Worm (Caenorhabditis elegans): ENCODE data around the gene adss-1.

Gene adss-1

DNA sequence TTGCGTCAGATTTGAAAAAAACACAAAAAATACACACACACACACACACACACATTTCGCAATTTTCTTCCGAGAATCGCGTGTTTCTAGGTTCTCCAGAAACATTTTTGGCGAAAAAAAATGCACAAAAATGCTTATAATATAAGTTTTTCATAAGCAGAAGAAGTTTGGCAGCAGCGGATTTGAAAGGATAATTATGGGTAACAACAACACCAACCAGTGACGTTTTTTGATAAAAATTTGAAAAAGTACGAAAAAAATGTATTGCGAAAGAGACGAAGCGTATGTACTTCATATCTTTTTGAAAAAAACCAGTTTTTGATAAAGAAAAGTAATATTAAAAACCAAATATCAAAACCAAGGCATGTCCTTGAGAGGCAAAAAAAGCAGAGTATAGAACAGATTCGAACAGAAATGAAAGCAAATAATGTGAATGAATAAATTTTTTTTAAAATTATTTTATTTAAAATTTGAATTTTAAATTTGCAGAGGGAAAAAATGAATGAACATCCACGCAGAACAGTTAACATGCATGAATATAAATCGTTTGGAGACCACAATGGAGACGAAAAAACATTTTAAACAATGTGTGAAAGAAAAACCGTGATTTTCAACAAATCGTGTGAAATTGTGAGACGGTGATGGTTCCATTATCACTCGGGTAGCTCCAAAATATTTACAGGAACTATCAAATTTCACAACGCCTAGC, 614 bp upstream of the adss-1 start (continued):
- TF ChIP-seq ceh-44 (GFP tag; IDR thresholded peaks at IDR 0.05) (no peak), php-3 (GFP tag; IDR thresholded peaks at IDR 0.05) (no peak), zag-1 (tag; optimal IDR thresholded peaks at IDR 0.05) (no peak), jun-1 (tag; optimal IDR thresholded peaks at IDR 0.05) (no peak), duxl-1 (tag; optimal IDR thresholded peaks at IDR 0.05; ENCODE audit: poor library complexity) (peak; percentile 48), lin-39 (tag; optimal IDR thresholded peaks at IDR 0.05) (no peak), Y105C5A.15 (GFP tag; IDR thresholded peaks at IDR 0.05) (no peak), dpl-1 (GFP tag; optimal IDR thresholded peaks at IDR 0.05) (peak; percentile 3), nhr-25 (tag; optimal IDR thresholded peaks at IDR 0.05; ENCODE audit: borderline replicate concordance, insufficient read depth) (no peak), aha-1 (tag) (peak; percentile 4)

- TF ChIP-seq lsy-2 (tag; optimal IDR thresholded peaks at IDR 0.05), result peak in 1 of 2 experiments; percentile 14
- peak; percentile 18 for TF ChIP-seq mep-1 (tag; optimal IDR thresholded peaks at IDR 0.05)
- no peak for TF ChIP-seq fkh-10 (GFP tag; optimal IDR thresholded peaks at IDR 0.05)
- TF ChIP-seq egl-27 (tag; optimal IDR thresholded peaks at IDR 0.05), result no peak
- no peak for TF ChIP-seq spr-3 (GFP tag; optimal IDR thresholded peaks at IDR 0.05)
- peak; percentile 51 for TF ChIP-seq dve-1 (tag; optimal IDR thresholded peaks at IDR 0.05; ENCODE audit: insufficient read depth)
- TF ChIP-seq snpc-4 (tag; optimal IDR thresholded peaks at IDR 0.05), result no peak
- no peak for TF ChIP-seq unc-39 (tag; optimal IDR thresholded peaks at IDR 0.05)
- peak in 1 of 2 experiments; percentile 70 for TF ChIP-seq mdl-1 (tag; optimal IDR thresholded peaks at IDR 0.05)
- TF ChIP-seq ZK546.5 (tag; optimal IDR thresholded peaks at IDR 0.05), result no peak
- no peak for TF ChIP-seq dmd-9 (GFP tag; IDR thresholded peaks at IDR 0.05)
- peak; percentile 18 for TF ChIP-seq lin-13 (GFP tag; optimal IDR thresholded peaks at IDR 0.05)
- no peak for TF ChIP-seq Y48G9A.11 (GFP tag; IDR thresholded peaks at IDR 0.05)
- peak; percentile 80 for TF ChIP-seq mxl-3 (GFP tag; optimal IDR thresholded peaks at IDR 0.05)
- TF ChIP-seq zip-2 (tag; optimal IDR thresholded peaks at IDR 0.05), result no peak
- no peak for TF ChIP-seq spr-1 (tag; optimal IDR thresholded peaks at IDR 0.05)
- peak; percentile 25 for TF ChIP-seq nhr-28 (tag; optimal IDR thresholded peaks at IDR 0.05)
- no peak for TF ChIP-seq unc-62 (GFP tag; optimal IDR thresholded peaks at IDR 0.05 in 1 of 2)
- TF ChIP-seq unc-62 (tag; optimal IDR thresholded peaks at IDR 0.05), result no peak
- TF ChIP-seq nhr-77 (tag; optimal IDR thresholded peaks at IDR 0.05), result peak; percentile 30
- TF ChIP-seq lim-7 (GFP tag; IDR thresholded peaks at IDR 0.05), result no peak
- no peak for TF ChIP-seq F49E8.2 (tag; optimal IDR thresholded peaks at IDR 0.05; ENCODE audit: borderline replicate concordance)
- no peak for TF ChIP-seq saeg-2 (GFP tag; IDR thresholded peaks at IDR 0.05)
- TF ChIP-seq aha-1 (tag), result peak; percentile 57
- no peak for TF ChIP-seq rbr-2 (tag; optimal IDR thresholded peaks at IDR 0.05)
- no peak for TF ChIP-seq duxl-1 (tag; optimal IDR thresholded peaks at IDR 0.05; ENCODE audit: poor library complexity)
- no peak for TF ChIP-seq D1046.2 (GFP tag; IDR thresholded peaks at IDR 0.05)
- no peak for TF ChIP-seq nhr-237 (tag; optimal IDR thresholded peaks at IDR 0.05)
- no peak for TF ChIP-seq dpl-1 (GFP tag; optimal IDR thresholded peaks at IDR 0.05)
- no peak for TF ChIP-seq F37D6.2 (tag; optimal IDR thresholded peaks at IDR 0.05)
- TF ChIP-seq ztf-11 (tag; optimal IDR thresholded peaks at IDR 0.05), result no peak
- peak; percentile 75 for TF ChIP-seq hlh-30 (tag; optimal IDR thresholded peaks at IDR 0.05; ENCODE audit: insufficient read depth)
- no peak for TF ChIP-seq F10B5.3 (tag; optimal IDR thresholded peaks at IDR 0.05)
- no peak for TF ChIP-seq vab-7 (GFP tag; IDR thresholded peaks at IDR 0.05)
- no peak for TF ChIP-seq pha-4 (GFP tag; IDR thresholded peaks at IDR 0.05)
- no peak for TF ChIP-seq pha-4 (tag; optimal IDR thresholded peaks at IDR 0.05)
- no peak for TF ChIP-seq daf-12 (tag; optimal IDR thresholded peaks at IDR 0.05)
- no peak for TF ChIP-seq sdz-12 (GFP tag; optimal IDR thresholded peaks at IDR 0.05)
- TF ChIP-seq attf-4 (tag; optimal IDR thresholded peaks at IDR 0.05), result no peak
- TF ChIP-seq zfp-3 (GFP tag; conservative IDR thresholded peaks at IDR 0.05), result no peak
- no peak for TF ChIP-seq mxl-2 (GFP tag; conservative IDR thresholded peaks at IDR 0.05)
- TF ChIP-seq Y5F2A.4 (GFP tag; optimal IDR thresholded peaks at IDR 0.05), result no peak
Measured at ce11 chrV:4820601-4821000, 2.6 kb downstream of the adss-1 start.
